Fruit fly (Drosophila melanogaster) whole organism, embryonic: ENCODE results near the gene spn-F.

Experiments used
- Awh ChIP-seq: fragments of 200-800 bp; sonication (Bioruptor generic); IDR thresholded peaks from 2 replicates; pipeline ENCODE4, ENCODE4 v1.3.6; 2022; ENCODE audit warnings: missing biosample characterization, missing genetic modification characterization
- B-H2 ChIP-seq: fragments of 200-800 bp; sonication (Bioruptor generic); optimal IDR thresholded peaks from 2 replicates; lab custom pipeline; 2018; ENCODE audit warnings: missing biosample characterization, mild to moderate bottlenecking, missing genetic modification characterization
- CG11093 ChIP-seq: fragments of 200-800 bp; sonication (Bioruptor generic); IDR thresholded peaks from 3 replicates; pipeline ENCODE4 v1.3.6; 2022; ENCODE audit warnings: missing biosample characterization, missing genetic modification characterization
- CG12659 ChIP-seq: fragments of 200-800 bp; sonication (Bioruptor generic); optimal IDR thresholded peaks from 3 replicates; lab custom pipeline; 2017; ENCODE audit warnings: mild to moderate bottlenecking, missing biosample characterization, missing genetic modification reagents, missing genetic modification characterization
- CG15514 ChIP-seq: fragments of 200-800 bp; sonication (Bioruptor generic); optimal IDR thresholded peaks from 3 replicates; lab custom pipeline; 2017; ENCODE audit warnings: missing biosample characterization, missing genetic modification characterization, mild to moderate bottlenecking, moderate library complexity, missing genetic modification reagents
- CG1602 ChIP-seq: fragments of 200-800 bp; sonication (Bioruptor generic); optimal IDR thresholded peaks from 3 replicates; lab custom pipeline; 2016; ENCODE audit warnings: missing biosample characterization, missing genetic modification characterization
- CG17385 ChIP-seq: fragments of 200-800 bp; sonication (Bioruptor generic); optimal IDR thresholded peaks from 3 replicates; lab custom pipeline; 2018; ENCODE audit warnings: missing biosample characterization, mild to moderate bottlenecking, missing genetic modification characterization
- CG17612 ChIP-seq: fragments of 200-800 bp; sonication (Bioruptor generic); IDR thresholded peaks from 2 replicates; pipeline ENCODE4 v1.3.6; 2022; ENCODE audit warnings: missing biosample characterization, missing genetic modification characterization
- CG18764 ChIP-seq: fragments of 200-800 bp; sonication (Bioruptor generic); optimal IDR thresholded peaks from 3 replicates; lab custom pipeline; 2016; ENCODE audit warnings: missing biosample characterization, missing genetic modification characterization
- CG33557 ChIP-seq: fragments of 200-800 bp; sonication (Bioruptor generic); optimal IDR thresholded peaks from 2 replicates; lab custom pipeline; 2019; ENCODE audit warnings: missing biosample characterization, mild to moderate bottlenecking, missing genetic modification characterization, moderate library complexity
- CG3995 ChIP-seq: fragments of 200-800 bp; sonication (Bioruptor generic); optimal IDR thresholded peaks from 3 replicates; lab custom pipeline; 2016; ENCODE audit warnings: missing biosample characterization, missing genetic modification characterization
- CG8359 ChIP-seq: fragments of 200-800 bp; sonication (Bioruptor generic); optimal IDR thresholded peaks from 2 replicates; lab custom pipeline; 2017; ENCODE audit warnings: missing biosample characterization, mild to moderate bottlenecking, missing genetic modification characterization, borderline replicate concordance
- CoRest ChIP-seq: fragments of 200-800 bp; sonication (Bioruptor generic); optimal IDR thresholded peaks from 3 replicates; lab custom pipeline; 2018; ENCODE audit warnings: missing biosample characterization, mild to moderate bottlenecking, missing genetic modification characterization, moderate library complexity
- Doc3 ChIP-seq: fragments of 200-800 bp; sonication (Bioruptor generic); IDR thresholded peaks from 3 replicates; pipeline ENCODE4 v1.3.6; 2022; ENCODE audit warnings: missing biosample characterization, missing genetic modification characterization; ENCODE audit not compliant: partially characterized antibody
- E2f2 ChIP-seq: fragments of 200-800 bp; sonication (Bioruptor generic); IDR thresholded peaks from 2 replicates; pipeline ENCODE4 v1.3.6; 2022; ENCODE audit warnings: missing biosample characterization, missing genetic modification characterization
- ERR ChIP-seq: fragments of 200-800 bp; sonication (Bioruptor generic); optimal IDR thresholded peaks from 2 replicates; lab custom pipeline; 2016; ENCODE audit warnings: missing biosample characterization, missing genetic modification characterization
- Eip74EF ChIP-seq, 2 experiments: fragments of 200-800 bp in 1 of 2; fragments of >200 bp in 1 of 2; sonication (Bioruptor generic) in 1 of 2; optimal IDR thresholded peaks; 2 replicates each; lab custom pipeline; 2017 to 2019; ENCODE audit warnings: missing biosample characterization in 2 of 2, missing genetic modification characterization in 2 of 2, mild to moderate bottlenecking in 1 of 2, moderate library complexity in 1 of 2
- HLH4C ChIP-seq: fragments of 200-800 bp; sonication (Bioruptor generic); IDR thresholded peaks from 3 replicates; pipeline ENCODE4 v1.3.6; 2022; ENCODE audit warnings: missing biosample characterization, missing genetic modification characterization; ENCODE audit not compliant: partially characterized antibody
- HLH54F ChIP-seq: fragments of 200-800 bp; sonication (Bioruptor generic); optimal IDR thresholded peaks from 3 replicates; lab custom pipeline; 2016; ENCODE audit warnings: missing biosample characterization, missing genetic modification characterization
- Hr51 ChIP-seq, 2 experiments: fragments of 200-800 bp; sonication (Bioruptor generic); optimal IDR thresholded peaks; 2 replicates in 1 of 2; 3 replicates in 1 of 2; lab custom pipeline; 2016 to 2018; ENCODE audit warnings: missing biosample characterization in 2 of 2, missing genetic modification characterization in 2 of 2, mild to moderate bottlenecking in 1 of 2, moderate library complexity in 1 of 2
- Kr ChIP-seq: fragments of 200-800 bp; sonication (Bioruptor generic); optimal IDR thresholded peaks from 2 replicates; lab custom pipeline; 2017; ENCODE audit warnings: missing biosample characterization, mild to moderate bottlenecking, missing genetic modification characterization
- Lpt ChIP-seq: fragments of >200 bp; optimal IDR thresholded peaks from 2 replicates; lab custom pipeline; 2018; ENCODE audit warnings: missing biosample characterization, missing genetic modification characterization
- NC2α ChIP-seq: fragments of 200-800 bp; sonication (Bioruptor generic); optimal IDR thresholded peaks from 2 replicates; lab custom pipeline; 2016; ENCODE audit warnings: missing biosample characterization, missing genetic modification characterization
- Optix ChIP-seq: fragments of 200-800 bp; sonication (Bioruptor generic); IDR thresholded peaks from 3 replicates; pipeline ENCODE4 v1.3.6; 2022; ENCODE audit warnings: missing biosample characterization, missing genetic modification characterization
- Rfx ChIP-seq: fragments of 200-800 bp; sonication (Bioruptor generic); IDR thresholded peaks from 2 replicates; pipeline ENCODE4 v1.3.6; 2022; ENCODE audit warnings: missing biosample characterization, missing genetic modification characterization
- Sox100B ChIP-seq: fragments of 200-800 bp; sonication (Bioruptor generic); optimal IDR thresholded peaks from 3 replicates; lab custom pipeline; 2018; ENCODE audit warnings: missing biosample characterization, mild to moderate bottlenecking, missing genetic modification characterization
- TFAM ChIP-seq: fragments of 200-800 bp; sonication (Bioruptor generic); optimal IDR thresholded peaks from 2 replicates; lab custom pipeline; 2017; ENCODE audit warnings: missing biosample characterization, missing genetic modification characterization, inconsistent platforms
- Xrp1 ChIP-seq: fragments of 200-800 bp; sonication (Bioruptor generic); IDR thresholded peaks from 2 replicates; pipeline ENCODE4 v1.3.6; 2022; ENCODE audit warnings: missing biosample characterization, missing genetic modification characterization
- ab ChIP-seq: fragments of 200-800 bp; sonication (Bioruptor generic); optimal IDR thresholded peaks from 2 replicates; lab custom pipeline; 2016; ENCODE audit warnings: missing biosample characterization, missing genetic modification characterization
- cas ChIP-seq: fragments of 200-800 bp; sonication (Bioruptor generic); IDR thresholded peaks from 2 replicates; pipeline ENCODE4 v1.3.6; 2022; ENCODE audit warnings: missing biosample characterization, missing genetic modification characterization
- disco-r ChIP-seq: fragments of 200-800 bp; sonication (Bioruptor generic); optimal IDR thresholded peaks from 2 replicates; lab custom pipeline; 2016; ENCODE audit warnings: missing biosample characterization, missing genetic modification characterization
- eve ChIP-seq, 2 experiments: fragments of >200 bp; optimal IDR thresholded peaks; 2 replicates each; lab custom pipeline; 2017; ENCODE audit warnings: missing biosample characterization in 2 of 2, missing genetic modification characterization in 2 of 2
- fd3F ChIP-seq: fragments of 200-800 bp; sonication (Bioruptor generic); optimal IDR thresholded peaks from 2 replicates; lab custom pipeline; 2018; ENCODE audit warnings: missing biosample characterization, mild to moderate bottlenecking, missing genetic modification characterization, moderate library complexity
- gcm2 ChIP-seq: fragments of 200-800 bp; sonication (Bioruptor generic); optimal IDR thresholded peaks from 2 replicates; lab custom pipeline; 2016; ENCODE audit warnings: missing biosample characterization, missing genetic modification characterization
- hb ChIP-seq: fragments of 200-800 bp; sonication (Bioruptor generic); IDR thresholded peaks from 3 replicates; pipeline ENCODE4 v1.3.6; 2022; ENCODE audit warnings: missing biosample characterization, missing genetic modification characterization; ENCODE audit not compliant: partially characterized antibody
- lola ChIP-seq, 3 experiments: fragments of >200 bp in 2 of 3; fragments of 200-800 bp in 1 of 3; sonication (Bioruptor generic) in 1 of 3; optimal IDR thresholded peaks; 2 replicates each; lab custom pipeline; 2017 to 2019; ENCODE audit warnings: missing biosample characterization in 3 of 3, missing genetic modification characterization in 3 of 3, mild to moderate bottlenecking in 1 of 3, moderate library complexity in 1 of 3
- nmo ChIP-seq: fragments of 200-800 bp; sonication (Bioruptor generic); optimal IDR thresholded peaks from 2 replicates; lab custom pipeline; 2018; ENCODE audit warnings: missing biosample characterization, mild to moderate bottlenecking, missing genetic modification characterization, moderate library complexity
- odd ChIP-seq: fragments of 200-800 bp; sonication (Bioruptor generic); optimal IDR thresholded peaks from 2 replicates; lab custom pipeline; 2017; ENCODE audit warnings: missing biosample characterization, mild to moderate bottlenecking, missing genetic modification characterization
- prd ChIP-seq, 3 experiments: fragments of >200 bp in 2 of 3; fragments of 200-800 bp in 1 of 3; sonication (Bioruptor generic) in 1 of 3; optimal IDR thresholded peaks in 2 of 3; IDR thresholded peaks in 1 of 3; 2 replicates in 2 of 3; 3 replicates in 1 of 3; pipeline versions ENCODE4 v1.3.6 to Lab custom; 2017 to 2022; ENCODE audit warnings: missing biosample characterization in 1 of 3, missing genetic modification characterization in 1 of 3
- pum ChIP-seq: fragments of 200-800 bp; sonication (Bioruptor generic); optimal IDR thresholded peaks from 2 replicates; lab custom pipeline; 2016; ENCODE audit warnings: missing biosample characterization, missing genetic modification characterization
- slou ChIP-seq: fragments of 200-800 bp; sonication (Bioruptor generic); optimal IDR thresholded peaks from 3 replicates; lab custom pipeline; 2016; ENCODE audit warnings: missing biosample characterization, missing genetic modification characterization
- sr ChIP-seq: fragments of 200-800 bp; sonication (Bioruptor generic); IDR thresholded peaks from 3 replicates; pipeline ENCODE4 v1.3.6; 2022; ENCODE audit warnings: missing biosample characterization, missing genetic modification characterization
- tin ChIP-seq: fragments of 200-800 bp; sonication (Bioruptor generic); optimal IDR thresholded peaks from 3 replicates; lab custom pipeline; 2016; ENCODE audit warnings: missing biosample characterization, missing genetic modification characterization
- ttk ChIP-seq: fragments of 200-800 bp; sonication (Bioruptor generic); IDR thresholded peaks from 2 replicates; pipeline ENCODE4 v2.1.2; 2022; ENCODE audit warnings: missing biosample characterization, missing genetic modification characterization
- tup ChIP-seq: fragments of 200-800 bp; sonication (Bioruptor generic); optimal IDR thresholded peaks from 2 replicates; lab custom pipeline; 2016; ENCODE audit warnings: missing biosample characterization, mild to moderate bottlenecking, missing genetic modification characterization, moderate library complexity
- twi ChIP-seq: fragments of 200-800 bp; optimal IDR thresholded peaks from 2 replicates; lab custom pipeline; 2019; ENCODE audit warnings: missing biosample characterization, mild to moderate bottlenecking, missing genetic modification characterization, moderate library complexity
- unc-4 ChIP-seq: fragments of 200-800 bp; sonication (Bioruptor generic); IDR thresholded peaks from 2 replicates; pipeline ENCODE4 v1.3.6; 2022; ENCODE audit warnings: missing biosample characterization, missing genetic modification characterization; ENCODE audit not compliant: partially characterized antibody

spn-F gene

DNA sequence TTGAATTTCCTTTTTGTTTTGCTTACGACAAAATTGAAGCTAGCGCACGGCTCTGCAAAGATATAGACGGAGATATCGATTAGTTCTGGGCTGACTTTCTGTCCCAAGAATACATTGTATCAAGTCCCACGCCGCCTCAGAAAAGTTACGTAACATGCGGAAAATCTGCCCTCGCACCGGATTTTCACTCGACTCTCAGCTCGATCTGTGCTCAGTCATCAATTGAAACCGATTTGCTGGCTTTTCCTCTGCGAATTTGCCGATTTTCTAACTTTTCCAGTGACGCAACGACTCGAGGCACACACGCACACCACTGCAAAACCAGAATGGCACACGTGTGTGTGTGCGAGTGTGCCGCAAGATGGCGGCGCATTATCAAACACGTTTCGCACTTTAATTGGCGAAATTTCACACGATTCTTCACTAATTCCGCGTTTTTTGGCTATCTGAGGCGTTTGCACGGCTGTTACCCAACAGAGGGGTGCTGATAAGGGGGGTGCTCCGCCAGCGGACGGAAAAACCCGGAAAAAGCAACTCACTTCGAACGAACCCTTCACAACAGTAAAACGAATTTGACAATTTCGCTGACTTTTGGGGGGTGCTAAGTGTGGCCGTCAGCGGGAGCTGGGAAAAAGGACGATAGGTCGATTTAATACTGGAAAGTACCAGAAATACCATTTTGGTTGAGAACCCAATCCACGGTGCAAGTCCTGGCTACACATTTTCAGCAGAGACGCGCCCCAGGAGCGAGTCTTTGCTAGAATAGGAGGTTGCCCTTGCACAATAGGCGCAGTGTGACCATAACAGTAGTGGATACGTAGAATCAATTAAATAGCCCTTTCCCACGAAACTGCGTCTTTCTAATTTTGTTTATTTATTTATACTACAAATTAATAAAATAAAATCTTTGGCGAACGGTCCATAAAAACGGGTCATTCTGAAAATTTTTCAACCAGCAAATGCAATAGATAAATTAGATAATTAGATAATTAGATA lies 35.6 kb upstream of the spn-F start, which contains the start of gene ATPsynC (continued):
- TF ChIP-seq CG18764 (GFP tag; lab: Kevin White, UChicago) (no peak), HLH4C (GFP tag; lab: Robert Waterston, UW) (no peak), cas (no peak), CG15514 (GFP tag; lab: Kevin White, UChicago) (peak; percentile 94), Optix (no peak), hb (GFP tag; lab: Robert Waterston, UW) (no peak), Hr51 (GFP tag; optimal IDR thresholded peaks at IDR 0.05; lab: Kevin White, UChicago) (peak; percentile 23 to 24), Xrp1 (GFP tag; lab: Robert Waterston, UW) (no peak), lola (GFP tag; optimal IDR thresholded peaks at IDR 0.05; lab: Kevin White, UChicago) (peak in 1 of 3 experiments; percentile 94), tup (GFP tag; lab: Kevin White, UChicago) (no peak), Lpt (GFP tag; lab: Kevin White, UChicago) (no peak), nmo (GFP tag; lab: Kevin White, UChicago) (peak; percentile 65), sr (GFP tag; lab: Robert Waterston, UW) (no peak), HLH54F (GFP tag; lab: Kevin White, UChicago) (peak; percentile 16), fd3F (GFP tag; lab: Kevin White, UChicago) (no peak), Kr (GFP tag; lab: Kevin White, UChicago) (no peak), odd (GFP tag; lab: Kevin White, UChicago) (peak; percentile 59), pum (peak; percentile 26), Eip74EF (GFP tag; optimal IDR thresholded peaks at IDR 0.05; lab: Kevin White, UChicago) (peak in 1 of 2 experiments; percentile 86), TFAM (GFP tag; lab: Kevin White, UChicago) (no peak), CG1602 (GFP tag; lab: Kevin White, UChicago) (peak; percentile 1), tin (GFP tag; lab: Kevin White, UChicago) (peak; percentile 31), ttk (GFP tag; lab: Robert Waterston, UW) (no peak), ab (GFP tag; lab: Kevin White, UChicago) (no peak), Rfx (GFP tag; lab: Robert Waterston, UW) (no peak), CG17612 (no peak), twi (no peak), B-H2 (peak; percentile 45), slou (GFP tag; lab: Kevin White, UChicago) (peak; percentile 10), CG8359 (GFP tag; lab: Kevin White, UChicago) (no peak), CoRest (tag; lab: Kevin White, UChicago) (peak; percentile 25), CG11093 (GFP tag; lab: Robert Waterston, UW) (0 out of 3 replicates have a peak, but pooled peaks have one; percentile 18), gcm2 (GFP tag; lab: Kevin White, UChicago) (no peak), E2f2 (GFP tag; lab: Robert Waterston, UW) (no peak), eve (GFP tag; optimal IDR thresholded peaks at IDR 0.05; lab: Kevin White, UChicago) (no peak), CG3995 (peak; percentile 17), CG33557 (GFP tag; lab: Kevin White, UChicago) (peak; percentile 3), Awh (GFP tag; lab: Robert Waterston, UW) (no peak), Sox100B (no peak), CG17385 (GFP tag; lab: Kevin White, UChicago) (peak; percentile 49), disco-r (GFP tag; lab: Kevin White, UChicago) (peak; percentile 31), prd (optimal IDR thresholded peaks at IDR 0.05; lab: Kevin White, UChicago) (no peak), prd (GFP tag; IDR thresholded peaks at IDR 0.05; lab: Robert Waterston, UW) (no peak), ERR (GFP tag; lab: Kevin White, UChicago) (peak; percentile 58), unc-4 (no peak), Doc3 (GFP tag; lab: Robert Waterston, UW) (no peak), CG12659 (peak; percentile 93), NC2α (GFP tag; lab: Kevin White, UChicago) (no peak)
